Fruit fly (Drosophila melanogaster) Kc167 (cell line): ENCODE data around the gene CG42450.

Experiments used
- Myc ChIP-seq: fragments of >200 bp; optimal IDR thresholded peaks from 2 replicates; lab custom pipeline; 2017; ENCODE audit warnings: missing external identifiers
- Sin3A ChIP-seq: fragments of >200 bp; optimal IDR thresholded peaks from 2 replicates; lab custom pipeline; 2018; ENCODE audit warnings: missing external identifiers
- h ChIP-seq: fragments of >200 bp; optimal IDR thresholded peaks from 3 replicates; lab custom pipeline; 2018; ENCODE audit warnings: missing external identifiers
- insv ChIP-seq: fragments of >200 bp; optimal IDR thresholded peaks from 3 replicates; lab custom pipeline; 2018; ENCODE audit warnings: missing external identifiers
- psq ChIP-seq: fragments of >200 bp; optimal IDR thresholded peaks from 2 replicates; lab custom pipeline; 2017; ENCODE audit warnings: missing external identifiers
- ttk ChIP-seq: sonication (Bioruptor generic); optimal IDR thresholded peaks from 2 replicates; lab custom pipeline; 2017; ENCODE audit warnings: missing external identifiers

The CG42450 gene

dm6 chrX:18832371-18832852, 19.3 kb downstream of the CG42450 start, which contains the start of gene Pvf1:
Gene Pvf1, plus strand, starts transcription at chrX:18832682.
- no peak for TF ChIP-seq Myc (lab: Kevin White, UChicago)

- TF ChIP-seq h (lab: Kevin White, UChicago) (no peak), Sin3A (lab: Kevin White, UChicago) (no peak), insv (lab: Kevin White, UChicago) (no peak), psq (no peak), Myc (lab: Kevin White, UChicago) (no peak), ttk (lab: Kevin White, UChicago) (no peak)
Observed at dm6 chrX:18834399-18834798, 21.3 kb downstream of the CG42450 start.

DNA sequence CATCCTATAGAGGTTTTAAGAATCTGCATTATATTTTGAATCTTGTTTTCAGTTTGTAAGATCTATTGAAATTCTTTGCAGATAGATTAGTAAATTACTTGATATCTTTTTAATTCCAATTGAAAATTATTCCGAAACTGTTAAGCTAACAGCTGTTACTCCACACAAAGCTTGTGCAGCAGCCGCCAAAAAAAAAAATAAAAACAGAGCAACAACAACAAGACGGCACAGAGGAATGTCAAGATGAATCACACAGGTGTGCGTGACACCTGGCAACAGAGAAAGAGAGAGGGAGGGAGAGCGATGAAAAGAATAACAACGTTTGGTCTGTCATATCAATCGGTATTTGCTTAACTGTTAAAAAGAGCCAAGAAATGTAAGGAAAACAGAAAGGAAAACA, 21.9 kb downstream of the CG42450 start:
- TF ChIP-seq h (lab: Kevin White, UChicago) (no peak), psq (no peak), Sin3A (lab: Kevin White, UChicago) (no peak), Myc (lab: Kevin White, UChicago) (no peak), insv (lab: Kevin White, UChicago) (no peak), ttk (lab: Kevin White, UChicago) (no peak)

DNA sequence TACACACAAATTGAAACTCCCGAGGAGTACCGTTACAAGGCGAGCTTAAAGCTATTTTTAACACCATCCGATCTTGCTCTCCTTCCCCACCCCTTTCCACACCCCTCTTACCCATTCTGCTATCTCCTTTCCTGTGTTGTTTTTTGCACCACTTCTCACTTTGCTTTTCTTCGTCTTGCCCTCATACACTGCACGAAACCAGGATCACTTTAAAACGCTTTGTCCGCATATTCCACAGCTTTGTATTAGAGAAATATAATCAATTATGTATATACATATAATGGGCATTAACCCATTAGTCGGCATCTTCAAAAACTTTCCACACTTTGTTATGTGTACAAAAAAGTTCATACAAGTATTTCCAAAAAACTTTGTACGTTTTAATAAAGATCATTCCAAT, 22.4 kb downstream of the CG42450 start:
- TF ChIP-seq psq (no peak), Myc (lab: Kevin White, UChicago) (no peak), insv (lab: Kevin White, UChicago) (no peak), Sin3A (lab: Kevin White, UChicago) (no peak), h (lab: Kevin White, UChicago) (no peak), ttk (lab: Kevin White, UChicago) (no peak)

dm6 chrX:18836315-18836714, 23.2 kb downstream of the CG42450 start:
- TF ChIP-seq h (lab: Kevin White, UChicago) = no peak
- no peak for TF ChIP-seq Sin3A (lab: Kevin White, UChicago)
- no peak for TF ChIP-seq ttk (lab: Kevin White, UChicago)
- no peak for TF ChIP-seq psq

- no peak for TF ChIP-seq ttk (lab: Kevin White, UChicago)
- no peak for TF ChIP-seq Sin3A (lab: Kevin White, UChicago)
- TF ChIP-seq Myc (lab: Kevin White, UChicago) = no peak
- TF ChIP-seq psq = no peak
- no peak for TF ChIP-seq h (lab: Kevin White, UChicago)
- no peak for TF ChIP-seq insv (lab: Kevin White, UChicago)
Observed at dm6 chrX:18837046-18837445, 23.9 kb downstream of the CG42450 start.

DNA sequence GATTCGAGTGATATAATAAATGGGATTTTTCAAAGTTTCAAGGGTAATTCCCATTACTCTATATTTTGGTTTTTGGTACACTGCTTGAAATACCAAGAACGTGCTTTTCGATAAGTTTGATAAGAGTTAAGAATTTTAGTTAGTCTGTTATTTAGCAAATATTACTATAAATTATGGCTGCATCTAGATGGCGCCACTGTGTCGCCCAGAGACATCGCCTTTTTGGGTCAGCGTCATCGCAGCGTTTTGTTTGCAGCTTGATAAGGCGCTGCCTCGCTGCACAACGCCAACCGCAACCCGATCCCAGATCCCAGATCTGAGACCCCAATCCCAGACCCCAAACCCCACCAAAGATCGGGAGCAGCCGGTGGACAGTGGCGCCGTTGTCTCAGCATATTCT, 25.4 kb downstream of the CG42450 start:
- no peak for TF ChIP-seq insv (lab: Kevin White, UChicago)
- no peak for TF ChIP-seq h (lab: Kevin White, UChicago)
- no peak for TF ChIP-seq Myc (lab: Kevin White, UChicago)
- no peak for TF ChIP-seq psq
- TF ChIP-seq ttk (lab: Kevin White, UChicago) = no peak
- no peak for TF ChIP-seq Sin3A (lab: Kevin White, UChicago)

dm6 chrX:18838929-18839576, 26.0 kb downstream of the CG42450 start:
- no peak for TF ChIP-seq psq
- no peak for TF ChIP-seq Sin3A (lab: Kevin White, UChicago)
- no peak for TF ChIP-seq ttk (lab: Kevin White, UChicago)

DNA sequence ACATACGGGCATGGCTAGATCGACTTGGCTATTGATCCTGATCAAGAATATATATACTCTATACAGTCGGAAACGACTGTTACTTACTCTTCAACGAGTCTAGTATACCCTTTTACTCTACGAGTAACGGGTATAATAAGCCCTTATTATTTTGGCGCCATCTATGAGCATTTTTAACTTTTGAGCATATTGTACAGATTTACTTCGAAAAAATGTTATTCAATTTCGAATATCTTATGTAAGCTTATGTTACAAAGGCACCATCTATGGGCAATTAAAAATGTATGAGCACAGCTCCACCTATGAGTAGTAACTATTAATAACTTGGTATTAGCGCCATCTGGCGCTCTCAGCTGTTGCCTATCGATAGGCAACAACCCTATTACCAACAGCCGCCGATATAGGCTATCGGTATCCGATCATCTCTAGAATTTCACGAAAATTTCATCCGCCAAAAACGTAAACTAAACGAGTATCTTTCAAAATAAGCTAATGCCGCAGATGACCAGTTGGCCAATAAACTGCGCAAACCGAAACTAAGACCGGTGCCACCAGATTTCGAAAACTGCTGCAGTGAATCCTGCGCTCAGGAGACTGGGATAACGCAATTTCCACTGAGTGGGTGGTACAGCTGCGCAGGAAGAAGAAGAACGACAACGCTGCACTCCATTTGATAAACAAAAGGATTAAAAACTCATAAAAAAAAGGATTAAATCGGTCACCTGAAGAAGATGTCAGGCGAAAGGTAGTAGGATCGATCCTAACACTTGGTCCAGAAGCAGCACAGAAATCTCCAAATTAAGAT, 30.3 kb downstream of the CG42450 start, which contains the start of gene htk:
Gene htk (plus strand): TSS at position 435 of the 805 bp plus-strand sequence.
- no peak for TF ChIP-seq ttk (lab: Kevin White, UChicago)
- TF ChIP-seq insv (lab: Kevin White, UChicago) = no peak
- no peak for TF ChIP-seq psq
- no peak for TF ChIP-seq h (lab: Kevin White, UChicago)
- TF ChIP-seq Myc (lab: Kevin White, UChicago) = no peak
- no peak for TF ChIP-seq Sin3A (lab: Kevin White, UChicago)

dm6 chrX:18848338-18849021, 35.4 kb downstream of the CG42450 start, which contains the start of gene shop:
Gene shop, minus strand, starts transcription at chrX:18848566.
- no peak for TF ChIP-seq psq
- TF ChIP-seq Myc (lab: Kevin White, UChicago) = no peak
- no peak for TF ChIP-seq ttk (lab: Kevin White, UChicago)
- TF ChIP-seq insv (lab: Kevin White, UChicago) = no peak
- no peak for TF ChIP-seq h (lab: Kevin White, UChicago)
- no peak for TF ChIP-seq Sin3A (lab: Kevin White, UChicago)

- TF ChIP-seq psq (no peak), h (lab: Kevin White, UChicago) (no peak), Myc (lab: Kevin White, UChicago) (no peak), ttk (lab: Kevin White, UChicago) (no peak), Sin3A (lab: Kevin White, UChicago) (no peak), insv (lab: Kevin White, UChicago) (no peak)
Observed at dm6 chrX:18849022-18849368, 35.9 kb downstream of the CG42450 start.
